Fruit fly (Drosophila melanogaster) whole organism, prepupa: ENCODE measurements around the gene DIP-epsilon.

Experiments
- CG10631 ChIP-seq: fragments of 200-800 bp; sonication (Bioruptor generic); optimal IDR thresholded peaks from 2 replicates; lab custom pipeline; 2016; ENCODE audit warnings: missing biosample characterization, missing genetic modification characterization
- CG11294 ChIP-seq: fragments of 200-800 bp; sonication (Bioruptor generic); IDR thresholded peaks from 2 replicates; pipeline ENCODE4 v1.3.6; 2022; ENCODE audit warnings: missing biosample characterization, missing genetic modification characterization
- CG11902 ChIP-seq: fragments of 200-800 bp; sonication (Bioruptor generic); optimal IDR thresholded peaks from 3 replicates; lab custom pipeline; 2016; ENCODE audit warnings: missing biosample characterization, missing genetic modification characterization
- CG1621 ChIP-seq: fragments of 200-800 bp; sonication (Bioruptor generic); optimal IDR thresholded peaks from 3 replicates; lab custom pipeline; 2018; ENCODE audit warnings: missing biosample characterization, mild to moderate bottlenecking, missing genetic modification characterization
- CG3032 ChIP-seq: fragments of 200-800 bp; optimal IDR thresholded peaks from 2 replicates; lab custom pipeline; 2019; ENCODE audit warnings: missing biosample characterization, mild to moderate bottlenecking, missing genetic modification characterization, moderate library complexity
- CG31627 ChIP-seq: fragments of 200-800 bp; sonication (Bioruptor generic); optimal IDR thresholded peaks from 3 replicates; lab custom pipeline; 2016; ENCODE audit warnings: missing biosample characterization, missing genetic modification characterization
- CG32006 ChIP-seq: fragments of 200-800 bp; sonication (Bioruptor generic); optimal IDR thresholded peaks from 3 replicates; lab custom pipeline; 2017; ENCODE audit warnings: missing biosample characterization, mild to moderate bottlenecking, missing genetic modification characterization
- CG6163 ChIP-seq: fragments of 200-800 bp; sonication (Bioruptor generic); IDR thresholded peaks from 3 replicates; pipeline ENCODE4 v1.3.6; 2022; ENCODE audit warnings: missing biosample characterization, missing genetic modification characterization
- CG6276 ChIP-seq: fragments of 200-800 bp; sonication (Bioruptor generic); optimal IDR thresholded peaks from 2 replicates; lab custom pipeline; 2017; ENCODE audit warnings: missing biosample characterization, mild to moderate bottlenecking, missing genetic modification characterization
- CG6792 ChIP-seq: fragments of 200-800 bp; sonication (Bioruptor generic); optimal IDR thresholded peaks from 3 replicates; lab custom pipeline; 2016; ENCODE audit warnings: missing biosample characterization, missing genetic modification characterization
- CG6808 ChIP-seq: fragments of 200-800 bp; sonication (Bioruptor generic); optimal IDR thresholded peaks from 3 replicates; lab custom pipeline; 2017; ENCODE audit warnings: missing biosample characterization, missing genetic modification characterization, mild to moderate bottlenecking, moderate library complexity, missing genetic modification reagents
- CG8119 ChIP-seq: fragments of 200-800 bp; sonication (Bioruptor generic); IDR thresholded peaks from 3 replicates; pipeline ENCODE4 v1.3.6; 2022; ENCODE audit warnings: missing biosample characterization, missing genetic modification characterization
- CG8319 ChIP-seq: fragments of 200-800 bp; sonication (Bioruptor generic); optimal IDR thresholded peaks from 3 replicates; lab custom pipeline; 2016; ENCODE audit warnings: missing biosample characterization, missing genetic modification characterization
- CG9139 ChIP-seq: fragments of 200-800 bp; sonication (Bioruptor generic); optimal IDR thresholded peaks from 3 replicates; lab custom pipeline; 2017; ENCODE audit warnings: missing biosample characterization, mild to moderate bottlenecking, missing genetic modification characterization
- Eip75B ChIP-seq: fragments of 200-800 bp; sonication (Bioruptor generic); optimal IDR thresholded peaks from 3 replicates; lab custom pipeline; 2016; ENCODE audit warnings: missing biosample characterization, missing genetic modification characterization
- Eip78C ChIP-seq: fragments of 200-800 bp; sonication (Bioruptor generic); peaks from one replicate; lab custom pipeline; 2016; ENCODE audit warnings: missing biosample characterization, missing genetic modification characterization
- Eip93F ChIP-seq: fragments of 200-800 bp; sonication (Bioruptor generic); optimal IDR thresholded peaks from 2 replicates; lab custom pipeline; 2016; ENCODE audit warnings: missing biosample characterization, mild to moderate bottlenecking, missing genetic modification characterization
- Ets21C ChIP-seq: fragments of 200-800 bp; sonication (Bioruptor generic); optimal IDR thresholded peaks from 3 replicates; lab custom pipeline; 2016; ENCODE audit warnings: missing biosample characterization, missing genetic modification characterization
- Ets96B ChIP-seq: fragments of 200-800 bp; optimal IDR thresholded peaks from 2 replicates; lab custom pipeline; 2019; ENCODE audit warnings: missing biosample characterization, mild to moderate bottlenecking, missing genetic modification characterization, moderate library complexity
- Hr38 ChIP-seq: sonication (Bioruptor generic); optimal IDR thresholded peaks from 2 replicates; lab custom pipeline; 2016; ENCODE audit warnings: missing biosample characterization, missing genetic modification characterization
- Hr4 ChIP-seq: fragments of 200-800 bp; sonication (Bioruptor generic); optimal IDR thresholded peaks from 3 replicates; lab custom pipeline; 2016; ENCODE audit warnings: missing biosample characterization, missing genetic modification characterization
- Met ChIP-seq: fragments of 200-800 bp; sonication (Bioruptor generic); optimal IDR thresholded peaks from 3 replicates; lab custom pipeline; 2016; ENCODE audit warnings: missing biosample characterization, missing genetic modification characterization
- OdsH ChIP-seq: fragments of 200-800 bp; sonication (Bioruptor generic); optimal IDR thresholded peaks from 3 replicates; lab custom pipeline; 2016; ENCODE audit warnings: missing biosample characterization, missing genetic modification characterization
- Smox ChIP-seq: fragments of 200-800 bp; sonication (Bioruptor generic); optimal IDR thresholded peaks from 3 replicates; lab custom pipeline; 2016; ENCODE audit warnings: missing biosample characterization, missing genetic modification characterization
- acj6 ChIP-seq: fragments of 200-800 bp; sonication (Bioruptor generic); optimal IDR thresholded peaks from 3 replicates; lab custom pipeline; 2016; ENCODE audit warnings: missing biosample characterization, missing genetic modification characterization
- cyc ChIP-seq: fragments of 200-800 bp; sonication (Bioruptor generic); optimal IDR thresholded peaks from 3 replicates; lab custom pipeline; 2016; ENCODE audit warnings: missing biosample characterization, missing genetic modification characterization
- eg ChIP-seq: fragments of 200-800 bp; sonication (Bioruptor generic); IDR thresholded peaks from 3 replicates; pipeline ENCODE4 v1.3.6; 2022; ENCODE audit warnings: missing biosample characterization, missing genetic modification characterization
- fd59A ChIP-seq: fragments of 200-800 bp; sonication (Bioruptor generic); optimal IDR thresholded peaks from 2 replicates; lab custom pipeline; 2017; ENCODE audit warnings: missing biosample characterization, mild to moderate bottlenecking, missing genetic modification characterization, missing genetic modification reagents
- fd85E ChIP-seq: fragments of 200-800 bp; sonication (Bioruptor generic); optimal IDR thresholded peaks from 3 replicates; lab custom pipeline; 2016; ENCODE audit warnings: missing biosample characterization, missing genetic modification characterization
- fkh ChIP-seq: fragments of 200-800 bp; sonication (Bioruptor generic); optimal IDR thresholded peaks from 3 replicates; lab custom pipeline; 2017; ENCODE audit warnings: missing biosample characterization, mild to moderate bottlenecking, missing genetic modification characterization, moderate library complexity
- salr ChIP-seq, 2 experiments: fragments of 200-800 bp; sonication (Bioruptor generic); optimal IDR thresholded peaks; 3 replicates each; lab custom pipeline; 2016 to 2018; ENCODE audit warnings: missing biosample characterization in 2 of 2, missing genetic modification characterization in 2 of 2, mild to moderate bottlenecking in 1 of 2
- ss ChIP-seq, 2 experiments: fragments of 200-800 bp; sonication (Bioruptor generic); optimal IDR thresholded peaks; 2 replicates in 1 of 2; 3 replicates in 1 of 2; lab custom pipeline; 2017 to 2018; ENCODE audit warnings: mild to moderate bottlenecking in 2 of 2, missing biosample characterization in 2 of 2, missing genetic modification characterization in 2 of 2, moderate library complexity in 1 of 2
- svp ChIP-seq: fragments of 200-800 bp; sonication (Bioruptor generic); peaks from one replicate; lab custom pipeline; 2016; ENCODE audit warnings: missing biosample characterization, missing genetic modification characterization

DIP-epsilon gene

dm6 chr2L:6356686-6357362 is 54.3 kb downstream of the DIP-epsilon start (continued):
- TF ChIP-seq ss (GFP tag; optimal IDR thresholded peaks at IDR 0.05; lab: Kevin White, UChicago): peak in 1 of 2 experiments; percentile 3
- peak; percentile 29 for TF ChIP-seq Hr4 (GFP tag; lab: Kevin White, UChicago)
- TF ChIP-seq CG10631 (GFP tag; lab: Kevin White, UChicago): no peak

- TF ChIP-seq CG6808 (GFP tag; lab: Kevin White, UChicago) (no peak), CG8119 (GFP tag; lab: Robert Waterston, UW) (no peak), CG6276 (no peak)
Measured at dm6 chr2L:6356134-6356533, 55.0 kb downstream of the DIP-epsilon start.

dm6 chr2L:6354656-6355055 is 56.5 kb downstream of the DIP-epsilon start, which contains the start of gene ppk14:
ppk14 (plus strand) TSS chr2L:6354956.
- no peak for TF ChIP-seq CG6163 (GFP tag; lab: Robert Waterston, UW)
- no peak for TF ChIP-seq Eip75B (GFP tag; lab: Kevin White, UChicago)
- no peak for TF ChIP-seq Met
- TF ChIP-seq svp (GFP tag; lab: Kevin White, UChicago): no peak
- no peak for TF ChIP-seq CG31627 (GFP tag; lab: Kevin White, UChicago)
- no peak for TF ChIP-seq fd85E (GFP tag; lab: Kevin White, UChicago)
- no peak for TF ChIP-seq CG32006
- no peak for TF ChIP-seq CG8119 (GFP tag; lab: Robert Waterston, UW)
- TF ChIP-seq CG11902 (GFP tag; lab: Kevin White, UChicago): no peak
- no peak for TF ChIP-seq fd59A (GFP tag; lab: Kevin White, UChicago)
- no peak for TF ChIP-seq CG9139 (GFP tag; lab: Kevin White, UChicago)

- TF ChIP-seq ss (GFP tag; optimal IDR thresholded peaks at IDR 0.05; lab: Kevin White, UChicago) (no peak), CG11294 (GFP tag; lab: Robert Waterston, UW) (no peak)
Measured at dm6 chr2L:6354231-6354630, 56.9 kb downstream of the DIP-epsilon start, which contains the start of gene ppk7. ppk7 (minus strand) TSS chr2L:6354331.

- no peak for TF ChIP-seq CG8319
- TF ChIP-seq Eip75B (GFP tag; lab: Kevin White, UChicago): no peak
- peak; percentile 33 for TF ChIP-seq Eip78C (GFP tag; lab: Kevin White, UChicago)
- TF ChIP-seq CG11294 (GFP tag; lab: Robert Waterston, UW): no peak
- no peak for TF ChIP-seq CG6792 (GFP tag; lab: Kevin White, UChicago)
- TF ChIP-seq CG6276: no peak
- TF ChIP-seq CG6163 (GFP tag; lab: Robert Waterston, UW): no peak
- peak; percentile 62 for TF ChIP-seq Hr4 (GFP tag; lab: Kevin White, UChicago)
- TF ChIP-seq CG9139 (GFP tag; lab: Kevin White, UChicago): no peak
- no peak for TF ChIP-seq CG31627 (GFP tag; lab: Kevin White, UChicago)
- no peak for TF ChIP-seq Met
- TF ChIP-seq OdsH (GFP tag; lab: Kevin White, UChicago): peak; percentile 14
- TF ChIP-seq cyc (GFP tag; lab: Kevin White, UChicago): no peak
- TF ChIP-seq CG3032 (tag; lab: Kevin White, UChicago): no peak
- TF ChIP-seq Hr38 (GFP tag; lab: Kevin White, UChicago): no peak
- TF ChIP-seq Eip93F: no peak
- TF ChIP-seq CG8119 (GFP tag; lab: Robert Waterston, UW): no peak
- TF ChIP-seq salr (GFP tag; optimal IDR thresholded peaks at IDR 0.05; lab: Kevin White, UChicago): no peak
- TF ChIP-seq fkh (GFP tag; lab: Kevin White, UChicago): peak; percentile 68
- TF ChIP-seq CG10631 (GFP tag; lab: Kevin White, UChicago): peak; percentile 3
- TF ChIP-seq Smox (GFP tag; lab: Kevin White, UChicago): no peak
- TF ChIP-seq eg (GFP tag; lab: Robert Waterston, UW): peak; percentile 63; the same call in 2 of the 3 replicates
- TF ChIP-seq Ets96B (tag; lab: Kevin White, UChicago): peak; percentile 8
- TF ChIP-seq Ets21C (GFP tag; lab: Kevin White, UChicago): no peak
- peak; percentile 62 for TF ChIP-seq svp (GFP tag; lab: Kevin White, UChicago)
- TF ChIP-seq acj6 (GFP tag; lab: Kevin White, UChicago): no peak
- TF ChIP-seq CG1621 (tag; lab: Kevin White, UChicago): no peak
- TF ChIP-seq CG11902 (GFP tag; lab: Kevin White, UChicago): no peak
Measured at dm6 chr2L:6351809-6352182, 59.3 kb downstream of the DIP-epsilon start.
